Fruit fly (Drosophila melanogaster) whole organism: Measurements from ENCODE around the gene CG10254.

Source experiments
- CG8478 ChIP-seq: fragments of >200 bp; optimal IDR thresholded peaks from 2 replicates; lab custom pipeline; 2018; ENCODE audit warnings: inconsistent platforms
- Dll ChIP-seq: fragments of >200 bp; optimal IDR thresholded peaks from 2 replicates; lab custom pipeline; 2017
- EcR ChIP-seq, 2 experiments: fragments of >200 bp; optimal IDR thresholded peaks; 2 replicates each; lab custom pipeline; 2017; ENCODE audit warnings: missing biosample characterization in 2 of 2, missing genetic modification characterization in 2 of 2, missing genetic modification reagents in 2 of 2
- pan ChIP-seq: fragments of >200 bp; optimal IDR thresholded peaks from 2 replicates; lab custom pipeline; 2017
- psq ChIP-seq: fragments of >200 bp; optimal IDR thresholded peaks from 2 replicates; lab custom pipeline; 2017
- usp ChIP-seq: fragments of >200 bp; optimal IDR thresholded peaks from 2 replicates; lab custom pipeline; 2017; ENCODE audit warnings: missing biosample characterization, missing genetic modification characterization, mixed read lengths

dm6 chr3R:23721525-23721924, 26.7 kb upstream of the CG10254 start, which contains the start of gene CG10232:
- TF ChIP-seq psq (lab: Kevin White, UChicago) (no peak), pan (lab: Kevin White, UChicago) (no peak), Dll (lab: Kevin White, UChicago) (no peak), usp (GFP tag; lab: Kevin White, UChicago) (no peak), CG8478 (lab: Kevin White, UChicago) (no peak), EcR (GFP tag; optimal IDR thresholded peaks at IDR 0.05; lab: Kevin White, UChicago) (no peak)
